Fruit fly (Drosophila melanogaster) whole organism: ENCODE measurements around the gene CG9500.

Experiments
- CG8478 ChIP-seq: fragments of >200 bp; optimal IDR thresholded peaks from 2 replicates; lab custom pipeline; 2018; ENCODE audit warnings: inconsistent platforms
- Dll ChIP-seq: fragments of >200 bp; optimal IDR thresholded peaks from 2 replicates; lab custom pipeline; 2017
- EcR ChIP-seq, 2 experiments: fragments of >200 bp; optimal IDR thresholded peaks; 2 replicates each; lab custom pipeline; 2017; ENCODE audit warnings: missing biosample characterization in 2 of 2, missing genetic modification characterization in 2 of 2, missing genetic modification reagents in 2 of 2
- pan ChIP-seq: fragments of >200 bp; optimal IDR thresholded peaks from 2 replicates; lab custom pipeline; 2017
- psq ChIP-seq: fragments of >200 bp; optimal IDR thresholded peaks from 2 replicates; lab custom pipeline; 2017
- usp ChIP-seq: fragments of >200 bp; optimal IDR thresholded peaks from 2 replicates; lab custom pipeline; 2017; ENCODE audit warnings: missing biosample characterization, missing genetic modification characterization, mixed read lengths

Gene CG9500

DNA sequence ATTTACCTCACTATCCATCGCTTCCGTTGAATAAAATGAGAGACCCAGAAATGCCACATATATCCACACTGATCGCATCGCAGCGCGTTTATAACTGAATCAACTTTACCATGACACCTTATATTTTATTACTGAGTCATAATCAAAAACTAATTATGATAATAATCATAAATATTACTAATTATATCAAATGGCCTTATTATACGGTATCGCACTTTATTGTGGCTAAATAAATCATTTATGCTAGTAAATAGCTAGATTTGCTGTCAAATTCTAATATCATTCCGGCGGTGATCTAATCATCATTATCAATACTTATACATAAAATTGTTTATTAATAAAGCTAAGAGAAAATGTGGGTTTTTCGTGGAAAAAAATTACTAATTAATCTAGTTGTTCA, at the start of gene CG9500:
CG9500 (minus strand) TSS at position 101 of the 400 bp plus-strand sequence.
- TF ChIP-seq CG8478 (lab: Kevin White, UChicago) (no peak), pan (lab: Kevin White, UChicago) (no peak), psq (no peak), EcR (GFP tag; optimal IDR thresholded peaks at IDR 0.05; lab: Kevin White, UChicago) (no peak), Dll (lab: Kevin White, UChicago) (no peak), usp (no peak)

DNA sequence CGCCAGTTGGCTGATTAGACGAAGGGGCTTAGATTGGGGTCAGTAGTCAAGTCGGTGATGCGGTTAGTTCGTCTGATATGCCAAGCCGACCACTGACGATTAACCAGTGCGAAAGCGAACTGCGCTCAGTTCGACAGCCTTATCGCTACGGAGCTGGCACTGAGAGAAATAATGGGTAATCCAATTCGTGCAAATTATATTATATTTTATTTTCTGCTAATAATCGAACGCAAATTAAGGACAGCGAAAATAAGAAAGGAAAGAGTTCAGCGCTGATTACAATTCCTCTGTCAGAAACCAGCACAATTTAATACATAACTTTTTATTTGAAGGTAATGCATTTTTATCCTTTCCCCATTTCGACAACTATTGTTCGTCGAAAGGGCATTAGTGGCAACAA, 39.0 kb upstream of the CG9500 start, which contains the start of gene CG42369:
CG42369 (minus strand) TSS at position 101 of the 400 bp plus-strand sequence.
- no peak for TF ChIP-seq Dll (lab: Kevin White, UChicago)
- no peak for TF ChIP-seq usp
- TF ChIP-seq psq = no peak
- no peak for TF ChIP-seq EcR (GFP tag; optimal IDR thresholded peaks at IDR 0.05; lab: Kevin White, UChicago)
- TF ChIP-seq CG8478 (lab: Kevin White, UChicago) = no peak
- TF ChIP-seq pan (lab: Kevin White, UChicago) = no peak

DNA sequence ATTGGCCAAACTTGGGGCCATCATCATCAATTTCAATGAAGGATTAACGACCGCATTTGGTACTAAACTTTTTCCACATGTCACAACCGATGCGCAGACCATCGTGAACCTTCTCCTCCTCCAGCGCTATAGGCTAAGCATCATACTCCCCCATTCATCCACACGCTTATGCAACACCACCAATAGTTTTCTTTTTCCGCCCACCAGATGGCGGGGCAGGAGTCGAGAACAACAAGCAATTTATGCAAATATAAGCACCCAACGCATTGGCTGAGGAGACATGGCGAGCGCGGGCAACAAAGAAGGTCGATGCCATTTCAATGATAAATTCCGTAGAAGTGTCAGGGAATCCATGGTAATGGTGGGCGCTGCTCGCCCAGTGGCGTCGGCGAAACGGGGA, 33.4 kb upstream of the CG9500 start:
- no peak for TF ChIP-seq Dll (lab: Kevin White, UChicago)

DNA sequence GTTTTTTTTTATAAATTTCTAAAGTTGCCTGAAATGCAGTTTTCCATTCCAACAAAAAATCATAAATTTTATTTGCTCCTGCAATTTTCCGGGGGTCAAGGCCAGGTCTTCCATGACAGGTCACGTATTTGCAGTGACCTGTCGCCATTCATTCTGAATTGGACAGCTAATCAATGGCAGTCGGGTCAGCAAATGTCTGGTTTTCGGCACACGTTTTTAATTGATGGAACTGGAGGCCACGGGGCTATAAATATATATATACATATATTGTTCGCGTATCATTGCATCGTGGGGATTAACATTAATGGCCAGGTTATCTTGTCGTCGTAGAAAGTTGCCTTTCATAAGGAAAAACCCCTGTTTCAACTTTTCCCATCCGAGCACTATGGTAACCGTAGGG, 28.9 kb upstream of the CG9500 start:
- TF ChIP-seq Dll (lab: Kevin White, UChicago) = no peak
- no peak for TF ChIP-seq usp
- no peak for TF ChIP-seq psq
- TF ChIP-seq CG8478 (lab: Kevin White, UChicago) = no peak
- no peak for TF ChIP-seq EcR (GFP tag; optimal IDR thresholded peaks at IDR 0.05; lab: Kevin White, UChicago)
- TF ChIP-seq pan (lab: Kevin White, UChicago) = no peak

DNA sequence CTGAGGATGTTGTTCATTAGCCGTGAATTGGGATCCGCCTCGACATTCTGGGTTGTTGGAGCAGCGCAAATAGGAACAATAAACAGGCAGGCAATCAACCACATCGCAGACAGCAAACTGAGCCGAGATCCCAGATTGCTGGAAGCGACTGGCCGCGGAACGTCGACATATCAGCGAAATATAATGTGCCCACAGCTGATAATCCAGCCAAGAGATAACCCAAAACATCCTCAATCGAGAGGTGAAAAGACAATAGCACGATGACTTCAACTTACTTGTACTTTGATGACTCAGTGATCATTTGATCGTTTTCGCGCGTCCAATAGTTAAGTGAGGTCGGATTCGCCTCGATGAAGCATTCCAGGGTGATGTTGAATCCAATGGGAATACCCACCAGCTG, 27.3 kb upstream of the CG9500 start, which contains the start of gene Nepl6:
Nepl6 (minus strand) TSS at position 104 of the 400 bp plus-strand sequence.
- TF ChIP-seq CG8478 (lab: Kevin White, UChicago) = no peak
- no peak for TF ChIP-seq EcR (GFP tag; optimal IDR thresholded peaks at IDR 0.05; lab: Kevin White, UChicago)
- TF ChIP-seq usp = no peak
- no peak for TF ChIP-seq Dll (lab: Kevin White, UChicago)
- TF ChIP-seq psq = no peak
- TF ChIP-seq pan (lab: Kevin White, UChicago) = no peak

DNA sequence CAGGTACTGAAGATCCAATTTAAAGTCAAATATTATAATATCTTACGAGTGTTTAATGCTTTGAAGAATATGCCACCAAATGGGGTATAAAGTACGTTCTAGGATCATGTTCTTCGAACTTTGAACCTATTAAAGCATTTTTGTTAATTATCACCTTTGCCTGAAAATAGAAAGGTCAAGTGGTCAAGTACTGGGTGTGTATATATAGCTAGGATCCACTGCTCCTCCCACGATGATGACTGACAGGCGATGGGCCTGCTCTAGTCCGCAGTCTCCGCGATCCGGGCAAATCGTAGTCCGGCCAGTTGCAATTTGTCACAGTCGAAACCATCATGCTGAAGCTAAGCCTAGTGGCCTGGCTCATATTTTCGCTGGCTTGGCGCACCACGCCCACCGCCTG, 22.8 kb upstream of the CG9500 start, which contains the start of gene Nepl5:
Nepl5 (plus strand) TSS at position 301 of the 400 bp plus-strand sequence.
- TF ChIP-seq pan (lab: Kevin White, UChicago) (no peak), EcR (GFP tag; optimal IDR thresholded peaks at IDR 0.05; lab: Kevin White, UChicago) (no peak), psq (no peak), CG8478 (lab: Kevin White, UChicago) (no peak), usp (no peak), Dll (lab: Kevin White, UChicago) (no peak)

DNA sequence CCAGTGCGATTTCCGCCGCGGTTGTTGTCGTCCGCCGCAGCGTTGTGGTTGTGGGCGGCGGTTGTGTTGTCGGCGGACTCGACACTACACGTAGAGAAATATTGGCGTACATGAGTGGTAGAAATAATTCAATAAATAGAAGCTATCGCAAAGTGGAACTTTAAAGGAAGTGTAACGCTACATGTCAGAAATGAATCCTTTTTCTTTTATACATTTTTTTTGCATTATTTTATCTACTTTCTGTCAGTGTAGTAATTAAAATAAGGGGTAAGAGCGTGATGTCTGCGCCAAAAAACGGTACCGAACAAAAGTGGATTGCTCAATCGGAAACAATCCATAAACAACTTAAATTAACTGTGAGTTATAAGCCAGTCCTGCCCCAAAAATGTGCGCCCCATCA, 21.1 kb upstream of the CG9500 start:
- no peak for TF ChIP-seq CG8478 (lab: Kevin White, UChicago)
- TF ChIP-seq psq = no peak
- TF ChIP-seq usp = no peak
- TF ChIP-seq Dll (lab: Kevin White, UChicago) = no peak
- TF ChIP-seq pan (lab: Kevin White, UChicago) = no peak
- TF ChIP-seq EcR (GFP tag; optimal IDR thresholded peaks at IDR 0.05; lab: Kevin White, UChicago) = no peak

DNA sequence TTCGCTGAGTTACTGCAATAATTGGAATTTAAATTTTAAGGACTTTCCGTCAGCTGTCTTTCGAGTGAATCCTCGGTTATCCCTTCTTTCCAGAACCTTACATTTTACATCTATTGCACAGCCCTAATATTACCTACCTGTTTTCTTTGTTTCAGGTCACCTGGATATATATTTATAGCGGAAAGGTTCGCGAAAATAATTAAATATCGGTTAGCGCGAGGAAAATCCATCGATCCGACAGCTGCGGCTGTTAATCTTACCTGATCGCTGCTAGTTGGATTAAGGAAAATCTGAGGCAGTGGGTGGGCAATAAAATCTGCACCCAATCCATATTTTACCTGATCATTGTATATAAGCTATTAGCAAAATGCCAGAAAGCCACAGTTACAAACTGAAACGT, 15.0 kb upstream of the CG9500 start:
- TF ChIP-seq EcR (GFP tag; optimal IDR thresholded peaks at IDR 0.05; lab: Kevin White, UChicago) (no peak), pan (lab: Kevin White, UChicago) (no peak), psq (no peak), CG8478 (lab: Kevin White, UChicago) (no peak), usp (no peak), Dll (lab: Kevin White, UChicago) (no peak)

DNA sequence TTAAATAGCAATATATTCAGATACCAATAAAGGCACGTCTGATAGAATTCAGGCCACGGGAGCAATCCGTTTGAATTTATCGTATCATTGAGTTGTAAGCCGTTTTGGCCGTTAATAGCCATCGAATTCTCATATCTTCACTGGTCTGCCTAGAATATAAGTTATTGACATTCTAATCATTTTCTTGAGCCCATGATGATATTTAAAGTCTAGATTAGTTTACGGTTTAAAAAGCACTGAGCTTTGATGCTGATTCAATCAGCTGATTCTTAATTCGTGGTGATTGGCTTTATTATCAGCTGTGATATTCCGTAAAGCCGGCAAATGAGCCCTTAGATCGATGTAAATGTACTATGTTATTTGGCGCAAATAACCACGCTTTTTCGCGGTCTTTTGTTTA, 14.0 kb upstream of the CG9500 start, which contains the start of gene slam:
slam (plus strand) TSS at position 301 of the 400 bp plus-strand sequence.
- TF ChIP-seq pan (lab: Kevin White, UChicago) (no peak), psq (no peak), CG8478 (lab: Kevin White, UChicago) (no peak), usp (no peak), EcR (GFP tag; optimal IDR thresholded peaks at IDR 0.05; lab: Kevin White, UChicago) (no peak), Dll (lab: Kevin White, UChicago) (no peak)

DNA sequence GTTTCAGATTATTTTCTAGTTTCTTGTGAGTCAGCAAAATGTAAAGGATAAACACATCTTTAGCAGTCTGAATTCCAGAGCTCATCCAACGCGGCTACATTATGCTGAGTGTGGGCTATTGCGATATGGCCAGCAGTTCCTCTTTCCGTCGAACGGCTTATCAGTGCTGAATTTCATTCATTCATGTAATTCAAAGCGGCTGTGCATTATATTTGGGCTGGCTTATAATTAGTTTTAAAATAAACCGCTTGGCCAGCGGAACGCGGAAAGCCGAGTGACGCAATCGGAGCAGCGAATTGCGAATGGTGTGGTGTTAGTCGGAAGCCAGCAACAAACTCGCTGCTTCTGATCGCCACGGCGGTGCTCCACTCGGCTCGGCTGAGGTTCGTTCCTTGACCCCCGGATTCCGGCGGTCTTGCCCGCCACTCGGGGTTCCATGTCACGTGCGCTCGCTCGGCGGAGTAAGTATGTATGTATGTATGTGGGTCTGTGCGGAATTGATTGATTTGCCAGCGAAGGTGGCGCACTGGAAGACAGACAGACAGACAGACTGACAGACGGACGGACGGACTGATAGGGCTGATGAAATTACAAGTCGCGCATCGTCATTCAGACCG, 13.0 kb upstream of the CG9500 start:
- no peak for TF ChIP-seq EcR (GFP tag; optimal IDR thresholded peaks at IDR 0.05; lab: Kevin White, UChicago)

DNA sequence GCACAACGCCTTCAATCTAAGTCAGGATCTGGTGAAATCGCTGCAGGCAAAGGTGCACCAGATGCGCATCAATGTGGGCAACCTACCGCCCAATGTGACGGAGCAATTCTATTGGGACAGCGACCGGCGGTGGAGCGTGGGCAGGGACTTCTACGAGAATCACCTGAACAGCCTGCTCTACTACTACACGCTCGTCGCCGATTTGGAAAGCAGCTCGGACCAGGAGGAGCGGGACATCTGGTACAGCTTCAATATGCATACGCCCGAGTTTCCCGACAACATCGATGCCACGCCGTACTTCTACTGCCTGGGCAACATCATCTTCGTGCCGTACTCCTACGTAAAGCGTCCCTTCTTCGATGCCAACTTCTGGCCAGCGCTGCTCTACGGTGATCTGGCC, 11.2 kb upstream of the CG9500 start:
- TF ChIP-seq EcR (GFP tag; optimal IDR thresholded peaks at IDR 0.05; lab: Kevin White, UChicago) (no peak), CG8478 (lab: Kevin White, UChicago) (no peak), Dll (lab: Kevin White, UChicago) (no peak), pan (lab: Kevin White, UChicago) (no peak), usp (no peak), psq (no peak)

DNA sequence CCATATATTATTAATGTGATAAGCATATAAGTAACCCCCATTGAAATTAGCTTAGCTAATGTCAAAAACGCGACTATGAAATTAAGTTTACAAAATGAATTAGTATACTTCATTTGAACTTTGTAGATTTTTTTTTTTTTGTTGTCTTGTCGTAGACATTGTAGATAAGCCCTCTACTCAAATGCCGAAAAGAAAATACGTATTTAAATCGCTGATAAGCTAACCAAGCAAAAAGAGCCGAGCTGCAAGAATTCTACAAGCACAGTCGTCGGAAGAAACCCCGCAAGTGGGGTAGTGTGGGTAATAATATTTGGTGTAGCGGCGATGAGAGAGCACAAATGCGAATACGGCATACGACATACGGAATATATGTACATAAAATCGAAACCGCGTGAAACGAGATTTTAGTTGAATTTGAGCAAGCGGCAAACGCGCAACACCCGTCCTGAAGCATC, 9.4 kb upstream of the CG9500 start, which contains the start of gene Nepl4:
Nepl4 (plus strand) TSS at position 405 of the 455 bp plus-strand sequence.
- TF ChIP-seq Dll (lab: Kevin White, UChicago) = no peak
- TF ChIP-seq usp = no peak
- no peak for TF ChIP-seq psq
- no peak for TF ChIP-seq EcR (GFP tag; optimal IDR thresholded peaks at IDR 0.05; lab: Kevin White, UChicago)
- no peak for TF ChIP-seq CG8478 (lab: Kevin White, UChicago)
- TF ChIP-seq pan (lab: Kevin White, UChicago) = no peak

DNA sequence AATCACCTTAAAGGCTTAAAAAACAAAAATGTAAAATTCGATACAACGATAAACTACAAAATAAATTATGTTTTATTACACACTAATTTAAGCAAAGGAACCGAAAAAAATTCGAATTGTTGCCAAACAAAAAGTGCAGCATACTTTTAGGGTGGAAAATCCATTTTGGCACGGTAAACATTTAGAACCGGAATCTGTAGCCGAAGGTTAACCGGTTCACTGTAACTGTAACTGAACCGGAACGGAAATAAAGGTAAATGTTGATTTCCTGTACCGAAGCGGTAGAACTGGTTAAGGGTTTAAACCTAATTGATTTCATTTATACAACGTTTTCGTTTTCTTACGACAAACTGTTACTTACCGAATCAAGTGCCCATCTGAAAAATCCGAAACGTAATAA, 8.8 kb upstream of the CG9500 start:
- TF ChIP-seq Dll (lab: Kevin White, UChicago) (no peak), psq (no peak), EcR (GFP tag; optimal IDR thresholded peaks at IDR 0.05; lab: Kevin White, UChicago) (no peak), CG8478 (lab: Kevin White, UChicago) (no peak), usp (no peak), pan (lab: Kevin White, UChicago) (no peak)
